Worm (Caenorhabditis elegans) whole organism, young adult: ENCODE measurements around the gene W04G3.10.

Source experiments
- C06A6.2 ChIP-seq: fragments of 200-800 bp; sonication (Bioruptor generic); conservative IDR thresholded peaks from 2 replicates; pipeline ENCODE4 v1.3.6; 2022; ENCODE audit warnings: missing genetic modification characterization, missing compliant biosample characterization
- D2030.7 ChIP-seq: fragments of 200-800 bp; sonication (Bioruptor generic); IDR thresholded peaks from 2 replicates; pipeline ENCODE4 v1.3.6; 2022; ENCODE audit warnings: missing genetic modification reagents, missing genetic modification characterization, missing compliant biosample characterization
- F22D6.2 ChIP-seq: sonication (generic microtip); optimal IDR thresholded peaks from 2 replicates; lab custom pipeline; 2016; ENCODE audit warnings: mild to moderate bottlenecking, missing genetic modification characterization, missing compliant biosample characterization
- F37B4.10 ChIP-seq: fragments of 200-800 bp; sonication (Bioruptor generic); IDR thresholded peaks from 2 replicates; pipeline ENCODE4 v1.3.6; 2022; ENCODE audit warnings: missing genetic modification characterization, missing compliant biosample characterization
- F39B2.1 ChIP-seq: fragments of 200-800 bp; sonication (Bioruptor generic); IDR thresholded peaks from 2 replicates; pipeline ENCODE4 v1.3.6; 2022; ENCODE audit warnings: missing genetic modification reagents, missing genetic modification characterization, missing compliant biosample characterization
- F52B5.7 ChIP-seq: sonication (generic microtip); optimal IDR thresholded peaks from 2 replicates; lab custom pipeline; 2016; ENCODE audit warnings: mild to moderate bottlenecking, missing genetic modification characterization, missing compliant biosample characterization
- F57C9.4 ChIP-seq: sonication (generic microtip); optimal IDR thresholded peaks from 2 replicates; lab custom pipeline; 2017; ENCODE audit warnings: mild to moderate bottlenecking, missing genetic modification characterization, missing compliant biosample characterization
- T07F8.4 ChIP-seq: sonication (generic microtip); optimal IDR thresholded peaks from 2 replicates; lab custom pipeline; 2016; ENCODE audit warnings: mild to moderate bottlenecking, missing genetic modification characterization, moderate library complexity, missing compliant biosample characterization
- T26A5.8 ChIP-seq: sonication (generic microtip); optimal IDR thresholded peaks from 2 replicates; lab custom pipeline; 2016; ENCODE audit warnings: missing genetic modification characterization, missing compliant biosample characterization
- Y53F4B.3 ChIP-seq: fragments of 200-800 bp; sonication (Bioruptor generic); IDR thresholded peaks from 2 replicates; pipeline ENCODE4 v1.3.6; 2022; ENCODE audit warnings: missing genetic modification reagents, missing genetic modification characterization, missing compliant biosample characterization
- Y67H2A.10 ChIP-seq: fragments of 200-800 bp; sonication (Bioruptor generic); conservative IDR thresholded peaks from 2 replicates; pipeline ENCODE4 v1.3.6; 2022; ENCODE audit warnings: missing genetic modification reagents, missing genetic modification characterization, missing compliant biosample characterization
- Y79H2A.3 ChIP-seq: fragments of 200-800 bp; sonication (Bioruptor generic); conservative IDR thresholded peaks from 2 replicates; pipeline ENCODE4 v1.3.6; 2022; ENCODE audit warnings: missing genetic modification reagents, missing genetic modification characterization, missing compliant biosample characterization
- akir-1 ChIP-seq: fragments of 200-800 bp; sonication (Bioruptor generic); optimal IDR thresholded peaks from 2 replicates; lab custom pipeline; 2018; ENCODE audit warnings: mild to moderate bottlenecking, missing genetic modification characterization, moderate library complexity, missing compliant biosample characterization
- atf-7 ChIP-seq: sonication (generic microtip); optimal IDR thresholded peaks from 2 replicates; lab custom pipeline; 2017; ENCODE audit warnings: mild to moderate bottlenecking, missing genetic modification characterization, missing compliant biosample characterization
- attf-6 ChIP-seq: fragments of 200-800 bp; sonication (Bioruptor generic); IDR thresholded peaks from 2 replicates; pipeline ENCODE4 v1.3.6; 2022; ENCODE audit warnings: missing genetic modification reagents, missing genetic modification characterization, missing compliant biosample characterization
- cebp-1 ChIP-seq, 2 experiments: fragments of 200-800 bp in 1 of 2; sonication (Bioruptor generic) in 1 of 2; sonication (generic microtip) in 1 of 2; IDR thresholded peaks in 1 of 2; optimal IDR thresholded peaks in 1 of 2; 2 replicates each; pipeline versions ENCODE4 v1.3.6 to Lab custom; 2017 to 2022; ENCODE audit warnings: missing compliant biosample characterization in 2 of 2, missing genetic modification characterization in 2 of 2, mild to moderate bottlenecking in 1 of 2, missing genetic modification reagents in 1 of 2, moderate library complexity in 1 of 2
- ceh-27 ChIP-seq: fragments of 200-800 bp; sonication (Bioruptor generic); optimal IDR thresholded peaks from 2 replicates; lab custom pipeline; 2018; ENCODE audit warnings: mild to moderate bottlenecking, missing genetic modification characterization, moderate library complexity, missing compliant biosample characterization
- ceh-58 ChIP-seq: fragments of 200-800 bp; sonication (Bioruptor generic); IDR thresholded peaks from 2 replicates; pipeline ENCODE4 v1.3.6; 2022; ENCODE audit warnings: missing genetic modification characterization, missing compliant biosample characterization
- dox-1 ChIP-seq: fragments of 200-800 bp; sonication (Bioruptor generic); IDR thresholded peaks from 2 replicates; pipeline ENCODE4 v1.3.6; 2022; ENCODE audit warnings: missing genetic modification reagents, missing genetic modification characterization, missing compliant biosample characterization
- dpff-1 ChIP-seq: sonication (generic microtip); optimal IDR thresholded peaks from 2 replicates; lab custom pipeline; 2017; ENCODE audit warnings: mild to moderate bottlenecking, missing genetic modification characterization, missing compliant biosample characterization
- efl-1 ChIP-seq: fragments of 150-350 bp; optimal IDR thresholded peaks from 2 replicates; lab custom pipeline; 2014; ENCODE audit warnings: missing biosample characterization, missing genetic modification reagents, missing genetic modification characterization
- egl-44 ChIP-seq: fragments of 200-800 bp; sonication (Bioruptor generic); IDR thresholded peaks from 2 replicates; pipeline ENCODE4 v1.3.6; 2022; ENCODE audit warnings: missing genetic modification reagents, missing genetic modification characterization, missing compliant biosample characterization
- ekl-4 ChIP-seq: fragments of 200-800 bp; sonication (Bioruptor generic); IDR thresholded peaks from 2 replicates; pipeline ENCODE4 v1.3.6; 2022; ENCODE audit warnings: missing genetic modification reagents, missing genetic modification characterization, missing compliant biosample characterization
- fkh-3 ChIP-seq: sonication (generic microtip); optimal IDR thresholded peaks from 2 replicates; lab custom pipeline; 2016; ENCODE audit warnings: mild to moderate bottlenecking, missing genetic modification characterization, missing compliant biosample characterization
- hlh-12 ChIP-seq: sonication (generic microtip); optimal IDR thresholded peaks from 2 replicates; lab custom pipeline; 2016; ENCODE audit warnings: missing genetic modification characterization, missing compliant biosample characterization
- hlh-26 ChIP-seq: fragments of 200-800 bp; sonication (Bioruptor generic); conservative IDR thresholded peaks from 2 replicates; pipeline ENCODE4 v1.3.6; 2022; ENCODE audit warnings: missing genetic modification reagents, missing genetic modification characterization, missing compliant biosample characterization
- hmg-1.2 ChIP-seq: fragments of 200-800 bp; sonication (Bioruptor generic); IDR thresholded peaks from 2 replicates; pipeline ENCODE4 v1.3.6; 2022; ENCODE audit warnings: missing genetic modification reagents, missing genetic modification characterization, missing compliant biosample characterization
- hrde-1 ChIP-seq: sonication (generic microtip); optimal IDR thresholded peaks from 2 replicates; lab custom pipeline; 2016; ENCODE audit warnings: missing genetic modification characterization, mild to moderate bottlenecking, missing compliant biosample characterization, moderate library complexity, missing genotype, missing genetic modification reagents, borderline replicate concordance
- lin-40 ChIP-seq: sonication (generic microtip); optimal IDR thresholded peaks from 2 replicates; lab custom pipeline; 2016; ENCODE audit warnings: missing genetic modification characterization, mild to moderate bottlenecking, missing compliant biosample characterization, missing genotype, missing genetic modification reagents
- lin-54 ChIP-seq: fragments of 200-800 bp; sonication (Bioruptor generic); optimal IDR thresholded peaks from 2 replicates; lab custom pipeline; 2018; ENCODE audit warnings: mild to moderate bottlenecking, missing genetic modification characterization, missing compliant biosample characterization
- madf-10 ChIP-seq: sonication (generic microtip); optimal IDR thresholded peaks from 2 replicates; lab custom pipeline; 2016; ENCODE audit warnings: mild to moderate bottlenecking, missing genetic modification characterization, missing compliant biosample characterization
- mcd-1 ChIP-seq: fragments of 200-800 bp; sonication (Bioruptor generic); IDR thresholded peaks from 2 replicates; pipeline ENCODE4 v1.3.6; 2022; ENCODE audit warnings: missing genetic modification reagents, missing genetic modification characterization, missing compliant biosample characterization
- nfyb-1 ChIP-seq: fragments of 200-800 bp; sonication (Bioruptor generic); IDR thresholded peaks from 2 replicates; pipeline ENCODE4 v1.3.6; 2022; ENCODE audit warnings: missing genetic modification reagents, missing genetic modification characterization, missing compliant biosample characterization
- nhr-80 ChIP-seq: sonication (generic microtip); optimal IDR thresholded peaks from 2 replicates; lab custom pipeline; 2016; ENCODE audit warnings: missing genetic modification characterization, missing compliant biosample characterization
- pbrm-1 ChIP-seq: fragments of 200-800 bp; sonication (Bioruptor generic); IDR thresholded peaks from 2 replicates; pipeline ENCODE4 v1.3.6; 2022; ENCODE audit warnings: missing genetic modification reagents, missing genetic modification characterization, missing compliant biosample characterization
- repo-1 ChIP-seq: sonication (generic microtip); optimal IDR thresholded peaks from 2 replicates; lab custom pipeline; 2017; ENCODE audit warnings: mild to moderate bottlenecking, missing genetic modification characterization, missing compliant biosample characterization
- snpc-4 ChIP-seq, 5 experiments: fragments of 150-350 bp in 1 of 5; sonication (generic microtip) in 4 of 5; optimal IDR thresholded peaks; 2 replicates each; lab custom pipeline; 2014 to 2018; ENCODE audit warnings: missing genetic modification characterization in 5 of 5, missing biosample characterization in 3 of 5, antibody characterized with exemption in 2 of 5, mild to moderate bottlenecking in 2 of 5, missing compliant biosample characterization in 2 of 5, missing genotype in 2 of 5, moderate library complexity in 2 of 5, missing genetic modification reagents in 1 of 5
- sptf-2 ChIP-seq: fragments of 200-800 bp; sonication (Bioruptor generic); optimal IDR thresholded peaks from 2 replicates; lab custom pipeline; 2018; ENCODE audit warnings: mild to moderate bottlenecking, missing genetic modification characterization, missing compliant biosample characterization
- tbp1 ChIP-seq: fragments of 200-800 bp; sonication (Bioruptor generic); optimal IDR thresholded peaks from 2 replicates; lab custom pipeline; 2018; ENCODE audit warnings: mild to moderate bottlenecking, missing genetic modification characterization, missing compliant biosample characterization
- tlf-1 ChIP-seq: fragments of 200-800 bp; sonication (Bioruptor generic); optimal IDR thresholded peaks from 2 replicates; lab custom pipeline; 2018; ENCODE audit warnings: mild to moderate bottlenecking, missing genetic modification characterization, missing compliant biosample characterization
- zfh-2 ChIP-seq: fragments of 200-800 bp; sonication (Bioruptor generic); conservative IDR thresholded peaks from 2 replicates; pipeline ENCODE4 v1.3.6; 2022; ENCODE audit warnings: missing genetic modification reagents, missing genetic modification characterization, missing compliant biosample characterization
- zim-3 ChIP-seq: sonication (generic microtip); optimal IDR thresholded peaks from 2 replicates; lab custom pipeline; 2017; ENCODE audit warnings: mild to moderate bottlenecking, missing genetic modification characterization, moderate library complexity, missing compliant biosample characterization
- ztf-25 ChIP-seq: fragments of 200-800 bp; sonication (Bioruptor generic); IDR thresholded peaks from 2 replicates; pipeline ENCODE4 v1.3.6; 2022; ENCODE audit warnings: missing genetic modification reagents, missing genetic modification characterization, missing compliant biosample characterization
- ztf-26 ChIP-seq: sonication (generic microtip); optimal IDR thresholded peaks from 2 replicates; lab custom pipeline; 2017; ENCODE audit warnings: missing genetic modification characterization, missing compliant biosample characterization
- ztf-28 ChIP-seq: fragments of 200-800 bp; sonication (Bioruptor generic); IDR thresholded peaks from 2 replicates; pipeline ENCODE4 v1.3.6; 2022; ENCODE audit warnings: missing genetic modification reagents, missing genetic modification characterization, missing compliant biosample characterization

Gene W04G3.10

ce11 chrX:11031869-11032268 is 46.2 kb downstream of the W04G3.10 start:
- TF ChIP-seq lin-54 = no peak
- 0 out of 2 replicates have a peak, but pooled peaks have one; percentile 38 for TF ChIP-seq nfyb-1
- no peak for TF ChIP-seq zim-3 (tag; lab: Kevin White, UChicago)
- 0 out of 2 replicates have a peak, but pooled peaks have one; percentile 11 for TF ChIP-seq pbrm-1
- no peak for TF ChIP-seq attf-6 (GFP tag; lab: Robert Waterston, UW)
- TF ChIP-seq hlh-12 (tag; lab: Kevin White, UChicago) = no peak
- no peak for TF ChIP-seq Y53F4B.3 (GFP tag; lab: Robert Waterston, UW)
- TF ChIP-seq zfh-2 (GFP tag; lab: Robert Waterston, UW) = 0 out of 2 replicates have a peak, but pooled peaks have one; percentile 9
- TF ChIP-seq dpff-1 (tag; lab: Kevin White, UChicago) = no peak
- TF ChIP-seq ztf-28 = 0 out of 2 replicates have a peak, but pooled peaks have one; percentile 18
- no peak for TF ChIP-seq mcd-1

ce11 chrX:11031047-11031695 is 46.9 kb downstream of the W04G3.10 start:
- TF ChIP-seq Y79H2A.3 (GFP tag; lab: Robert Waterston, UW) (no peak), tbp1 (peak; percentile 34), ztf-26 (peak; percentile 83), F57C9.4 (tag; lab: Kevin White, UChicago) (no peak), ceh-58 (GFP tag; lab: Robert Waterston, UW) (no peak), egl-44 (no peak), efl-1 (GFP tag; lab: Kevin White, UChicago) (no peak), F37B4.10 (0 out of 2 replicates have a peak, but pooled peaks have one; percentile 22), F52B5.7 (tag; lab: Kevin White, UChicago) (peak; percentile 31), T07F8.4 (tag; lab: Kevin White, UChicago) (peak; percentile 54), tlf-1 (GFP tag; lab: Kevin White, UChicago) (no peak), mcd-1 (peak; percentile 72), nfyb-1 (peak; percentile 80), cebp-1 (GFP tag; IDR thresholded peaks at IDR 0.05; lab: Robert Waterston, UW) (peak; percentile 48; the same call in 1 of the 2 replicates), cebp-1 (tag; optimal IDR thresholded peaks at IDR 0.05; lab: Kevin White, UChicago) (peak; percentile 81), nhr-80 (tag; lab: Kevin White, UChicago) (peak; percentile 78), atf-7 (tag; lab: Kevin White, UChicago) (peak; percentile 73), T26A5.8 (no peak), ceh-27 (GFP tag; lab: Kevin White, UChicago) (peak; percentile 80), repo-1 (tag; lab: Kevin White, UChicago) (peak; percentile 68), ztf-28 (no peak), hmg-1.2 (GFP tag; lab: Robert Waterston, UW) (peak; percentile 82), sptf-2 (GFP tag; lab: Kevin White, UChicago) (no peak), dox-1 (GFP tag; lab: Robert Waterston, UW) (peak; percentile 90), madf-10 (peak; percentile 62), hlh-26 (GFP tag; lab: Robert Waterston, UW) (no peak), hrde-1 (tag; lab: Kevin White, UChicago) (no peak), Y67H2A.10 (GFP tag; lab: Robert Waterston, UW) (no peak), D2030.7 (GFP tag; lab: Robert Waterston, UW) (peak; percentile 26; the same call in 1 of the 2 replicates), lin-40 (tag; lab: Kevin White, UChicago) (peak; percentile 94), ekl-4 (GFP tag; lab: Robert Waterston, UW) (peak; percentile 75), snpc-4 (GFP tag; optimal IDR thresholded peaks at IDR 0.05; lab: Kevin White, UChicago) (peak; percentile 50), snpc-4 (tag; optimal IDR thresholded peaks at IDR 0.05; lab: Kevin White, UChicago) (peak in 1 of 4 experiments; percentile 46), F39B2.1 (GFP tag; lab: Robert Waterston, UW) (no peak), ztf-25 (0 out of 2 replicates have a peak, but pooled peaks have one; percentile 2), akir-1 (GFP tag; lab: Kevin White, UChicago) (peak; percentile 57), C06A6.2 (GFP tag; lab: Robert Waterston, UW) (peak; percentile 51; the same call in 1 of the 2 replicates), F22D6.2 (tag; lab: Kevin White, UChicago) (peak; percentile 2), fkh-3 (tag; lab: Kevin White, UChicago) (no peak)
